Worm (Caenorhabditis elegans): ENCODE data around the gene pcyt-1.
A peak's percentile ranks its signal among the peaks of the same experiment; 100 is the strongest.

pcyt-1 gene

ce11 chrX:7561972-7562371, 10.2 kb upstream of the pcyt-1 start:
- TF ChIP-seq lin-14 (GFP tag; optimal IDR thresholded peaks at IDR 0.05) (no peak), skn-1 (tag; optimal IDR thresholded peaks at IDR 0.05) (peak; percentile 18), swsn-7 (tag; optimal IDR thresholded peaks at IDR 0.05) (no peak), aha-1 (tag; optimal IDR thresholded peaks at IDR 0.05) (no peak)

ce11 chrX:7562625-7563024, 9.5 kb upstream of the pcyt-1 start, which contains the start of gene sto-1:
Gene sto-1, plus strand, starts transcription at chrX:7562824.
- TF ChIP-seq vab-15 (tag; optimal IDR thresholded peaks at IDR 0.05) (no peak), egl-13 (tag; optimal IDR thresholded peaks at IDR 0.05) (no peak), mdl-1 (tag; optimal IDR thresholded peaks at IDR 0.05) (no peak), mab-9 (GFP tag; IDR thresholded peaks at IDR 0.05) (no peak), nhr-71 (tag; optimal IDR thresholded peaks at IDR 0.05) (no peak), unc-30 (tag; optimal IDR thresholded peaks at IDR 0.05) (no peak), nhr-85 (tag) (no peak), efl-1 (optimal IDR thresholded peaks at IDR 0.05) (no peak), efl-1 (GFP tag; optimal IDR thresholded peaks at IDR 0.05 in 1 of 2) (no peak)

DNA sequence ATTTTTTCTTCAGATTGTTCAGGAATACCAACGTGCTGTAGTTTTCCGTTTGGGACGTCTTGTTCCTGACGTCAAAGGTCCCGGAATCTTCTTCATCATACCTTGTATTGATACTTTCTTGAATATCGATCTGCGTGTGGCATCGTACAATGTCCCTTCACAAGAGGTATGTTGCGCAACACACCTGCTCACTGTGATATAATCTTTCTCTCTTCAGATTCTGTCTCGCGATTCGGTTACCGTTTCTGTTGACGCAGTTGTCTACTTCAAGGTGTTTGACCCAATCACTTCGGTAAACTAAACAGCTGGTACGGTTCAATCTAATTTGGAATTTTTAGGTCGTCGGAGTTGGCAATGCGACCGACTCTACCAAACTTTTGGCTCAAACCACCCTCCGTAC, 8.7 kb upstream of the pcyt-1 start:
- no peak for TF ChIP-seq isw-1 (GFP tag; IDR thresholded peaks at IDR 0.05)
- no peak for TF ChIP-seq nhr-28 (tag; optimal IDR thresholded peaks at IDR 0.05)
- no peak for TF ChIP-seq nhr-11 (tag; optimal IDR thresholded peaks at IDR 0.05)
- no peak for TF ChIP-seq unc-98 (GFP tag; IDR thresholded peaks at IDR 0.05)
- TF ChIP-seq unc-62 (GFP tag; optimal IDR thresholded peaks at IDR 0.05) = no peak
- no peak for TF ChIP-seq egl-27 (tag; optimal IDR thresholded peaks at IDR 0.05)
- no peak for TF ChIP-seq C04F5.9 (tag; optimal IDR thresholded peaks at IDR 0.05)
- TF ChIP-seq ceh-90 (tag; optimal IDR thresholded peaks at IDR 0.05) = no peak
- no peak for TF ChIP-seq vab-15 (tag; optimal IDR thresholded peaks at IDR 0.05)
- TF ChIP-seq nhr-76 (tag; optimal IDR thresholded peaks at IDR 0.05) = no peak

ce11 chrX:7565005-7565404, 7.2 kb upstream of the pcyt-1 start, which contains the start of gene vps-52:
Gene vps-52, plus strand, starts transcription at chrX:7565323.
- TF ChIP-seq lsy-2 (tag; optimal IDR thresholded peaks at IDR 0.05) (peak in 1 of 2 experiments; percentile 26), grh-1 (GFP tag; IDR thresholded peaks at IDR 0.05) (no peak), egl-27 (tag; optimal IDR thresholded peaks at IDR 0.05) (no peak), snu-23 (GFP tag; optimal IDR thresholded peaks at IDR 0.05) (peak; percentile 12), pqm-1 (tag; optimal IDR thresholded peaks at IDR 0.05) (no peak), nhr-12 (tag; optimal IDR thresholded peaks at IDR 0.05) (no peak), aha-1 (tag; optimal IDR thresholded peaks at IDR 0.05) (no peak), dpl-1 (GFP tag; optimal IDR thresholded peaks at IDR 0.05) (no peak), nhr-19 (GFP tag; conservative IDR thresholded peaks at IDR 0.05) (no peak), nhr-90 (tag; optimal IDR thresholded peaks at IDR 0.05; ENCODE audit: poor library complexity) (no peak), ztf-4 (tag; optimal IDR thresholded peaks at IDR 0.05) (no peak), swsn-7 (tag; optimal IDR thresholded peaks at IDR 0.05) (no peak), tlp-1 (tag; optimal IDR thresholded peaks at IDR 0.05) (no peak), C16A3.4 (tag; optimal IDR thresholded peaks at IDR 0.05) (peak; percentile 15), lin-14 (GFP tag; optimal IDR thresholded peaks at IDR 0.05) (peak; percentile 9), sox-4 (tag; optimal IDR thresholded peaks at IDR 0.05) (no peak), dsc-1 (tag; optimal IDR thresholded peaks at IDR 0.05) (no peak), nhr-71 (tag; optimal IDR thresholded peaks at IDR 0.05) (no peak), unc-130 (tag; optimal IDR thresholded peaks at IDR 0.05) (peak; percentile 34), efl-1 (optimal IDR thresholded peaks at IDR 0.05) (no peak), efl-1 (GFP tag; optimal IDR thresholded peaks at IDR 0.05 in 1 of 2) (no peak), unc-86 (tag; optimal IDR thresholded peaks at IDR 0.05) (no peak), Y116A8C.19 (tag; optimal IDR thresholded peaks at IDR 0.05; ENCODE audit: borderline replicate concordance) (no peak), xbp-1 (tag; optimal IDR thresholded peaks at IDR 0.05) (peak; percentile 18), fkh-4 (tag; optimal IDR thresholded peaks at IDR 0.05; ENCODE audit: borderline replicate concordance) (no peak), blmp-1 (tag; optimal IDR thresholded peaks at IDR 0.05) (peak; percentile 31), lin-35 (GFP tag; optimal IDR thresholded peaks at IDR 0.05) (peak in 1 of 2 experiments; percentile 18)

All from whole organism, L1 larva.